Worm (Caenorhabditis elegans) whole organism, L3 larva: Measurements from ENCODE around the gene R02F2.5.

ENCODE experiments used
- ama-1 ChIP-seq: fragments of 150-350 bp; optimal IDR thresholded peaks from 2 replicates; lab custom pipeline; 2018
- jun-1 ChIP-seq: fragments of 150-350 bp; optimal IDR thresholded peaks from 2 replicates; lab custom pipeline; 2014; ENCODE audit warnings: missing biosample characterization, missing genetic modification reagents, missing genetic modification characterization
- lin-15B ChIP-seq: fragments of 150-350 bp; optimal IDR thresholded peaks from 2 replicates; lab custom pipeline; 2014; ENCODE audit warnings: missing biosample characterization, missing genetic modification characterization
- nhr-23 ChIP-seq: fragments of 150-350 bp; optimal IDR thresholded peaks from 2 replicates; lab custom pipeline; 2014; ENCODE audit warnings: missing biosample characterization, missing genetic modification reagents, missing genetic modification characterization
- ztf-11 ChIP-seq: fragments of 150-350 bp; optimal IDR thresholded peaks from 2 replicates; lab custom pipeline; 2014; ENCODE audit warnings: missing biosample characterization, missing genetic modification characterization
- ztf-4 ChIP-seq: fragments of 150-350 bp; optimal IDR thresholded peaks from 2 replicates; lab custom pipeline; 2014; ENCODE audit warnings: missing biosample characterization, missing genetic modification characterization

- TF ChIP-seq nhr-23 (no peak), jun-1 (tag; lab: Kevin White, UChicago) (no peak), lin-15B (no peak), ztf-4 (tag; lab: Kevin White, UChicago) (no peak), ama-1 (lab: Kevin White, UChicago) (no peak), ztf-11 (tag; lab: Kevin White, UChicago) (no peak)
Measured at ce11 chrIII:5499942-5500341, 20.8 kb downstream of the R02F2.5 start.
